Worm (Caenorhabditis elegans): Measurements from ENCODE around the gene AC7.3.

ce11 chrIV:5134798-5135197 is 23.2 kb downstream of the AC7.3 start:
- TF ChIP-seq fos-1 (tag; optimal IDR thresholded peaks at IDR 0.05) (peak; percentile 90), nhr-6 (tag; optimal IDR thresholded peaks at IDR 0.05) (no peak), nhr-11 (tag; optimal IDR thresholded peaks at IDR 0.05) (no peak), zag-1 (tag; optimal IDR thresholded peaks at IDR 0.05) (no peak), ceh-82 (tag; optimal IDR thresholded peaks at IDR 0.05) (no peak), elt-1 (tag; optimal IDR thresholded peaks at IDR 0.05) (no peak), mab-5 (tag; optimal IDR thresholded peaks at IDR 0.05) (peak; percentile 34), nhr-77 (tag; optimal IDR thresholded peaks at IDR 0.05) (no peak), C34F6.9 (tag; optimal IDR thresholded peaks at IDR 0.05) (peak; percentile 24)

All from whole organism, L2 larva.